Fruit fly (Drosophila melanogaster) whole organism, adult: ENCODE results near the gene Send1.

ENCODE experiments used
- CG12768 ChIP-seq: fragments of 200-800 bp; sonication (Bioruptor generic); optimal IDR thresholded peaks from 2 replicates; lab custom pipeline; 2017; ENCODE audit warnings: missing biosample characterization, missing genetic modification characterization, mild to moderate bottlenecking, moderate library complexity, missing genetic modification reagents
- CG7045 ChIP-seq: fragments of 200-800 bp; sonication (Bioruptor generic); optimal IDR thresholded peaks from 2 replicates; lab custom pipeline; 2017; ENCODE audit warnings: missing biosample characterization, mild to moderate bottlenecking, missing genetic modification characterization
- Clk ChIP-seq: fragments of 200-800 bp; sonication (Bioruptor generic); optimal IDR thresholded peaks from 2 replicates; lab custom pipeline; 2017; ENCODE audit warnings: missing biosample characterization, missing genetic modification characterization
- cic ChIP-seq: fragments of 200-800 bp; sonication (Bioruptor generic); optimal IDR thresholded peaks from 2 replicates; lab custom pipeline; 2017; ENCODE audit warnings: missing biosample characterization, mild to moderate bottlenecking, missing genetic modification characterization, moderate library complexity
- kay ChIP-seq: fragments of 200-800 bp; sonication (Bioruptor generic); peaks from one replicate; lab custom pipeline; 2016; ENCODE audit warnings: missing biosample characterization, missing genetic modification characterization, borderline replicate concordance
- ovo ChIP-seq: fragments of 200-800 bp; sonication (Bioruptor generic); optimal IDR thresholded peaks from 2 replicates; lab custom pipeline; 2016; ENCODE audit warnings: missing biosample characterization, missing genetic modification characterization
- pad ChIP-seq: fragments of 200-800 bp; sonication (Bioruptor generic); optimal IDR thresholded peaks from 3 replicates; lab custom pipeline; 2017; ENCODE audit warnings: missing biosample characterization, missing genetic modification characterization, mild to moderate bottlenecking, moderate library complexity, missing genetic modification reagents
- tj ChIP-seq: fragments of 200-800 bp; sonication (Bioruptor generic); optimal IDR thresholded peaks from 3 replicates; lab custom pipeline; 2017; ENCODE audit warnings: missing biosample characterization, mild to moderate bottlenecking, missing genetic modification characterization, moderate library complexity

DNA sequence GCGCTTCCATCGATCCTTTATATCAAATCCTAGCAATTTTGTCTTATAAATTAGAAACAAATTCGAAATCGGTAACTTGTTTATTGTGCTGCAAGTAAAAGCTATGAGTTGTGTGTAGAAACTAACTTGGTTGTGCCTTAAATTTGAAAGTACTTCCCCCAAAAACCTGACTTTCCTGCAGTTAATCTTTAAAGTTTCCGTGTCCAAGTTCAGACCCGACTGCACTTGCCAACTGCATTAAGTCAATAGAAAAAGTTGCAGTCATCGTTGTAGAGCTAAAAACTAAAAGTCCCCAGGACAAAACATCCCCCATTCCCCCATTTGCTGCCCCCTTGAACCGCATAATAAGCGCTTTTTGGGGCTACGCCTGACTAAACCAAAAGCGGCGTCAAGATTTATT is 14.4 kb downstream of the Send1 start, which contains the start of gene Tengl1:
- TF ChIP-seq kay (GFP tag; lab: Kevin White, UChicago) = no peak
- TF ChIP-seq ovo (GFP tag; lab: Kevin White, UChicago) = no peak
- no peak for TF ChIP-seq CG7045 (GFP tag; lab: Kevin White, UChicago)
- no peak for TF ChIP-seq cic (GFP tag; lab: Kevin White, UChicago)
- TF ChIP-seq tj = no peak
- TF ChIP-seq pad (GFP tag; lab: Kevin White, UChicago) = no peak
- no peak for TF ChIP-seq CG12768
- TF ChIP-seq Clk (GFP tag; lab: Kevin White, UChicago) = no peak
